Worm (Caenorhabditis elegans) whole organism, L4 larva: ENCODE results near the gene gos-28.

Experiments
- D1046.2 ChIP-seq: fragments of 200-800 bp; sonication (Bioruptor generic); IDR thresholded peaks from 2 replicates; pipeline ENCODE4 v1.3.6; 2022; ENCODE audit warnings: missing genetic modification characterization, missing compliant biosample characterization
- F10B5.3 ChIP-seq: sonication (generic microtip); optimal IDR thresholded peaks from 2 replicates; lab custom pipeline; 2016; ENCODE audit warnings: mild to moderate bottlenecking, missing genetic modification characterization, missing compliant biosample characterization
- F44E2.7 ChIP-seq: fragments of 200-800 bp; sonication (Bioruptor generic); IDR thresholded peaks from 2 replicates; pipeline ENCODE4 v2.1.2; 2022; ENCODE audit warnings: missing genetic modification characterization, missing compliant biosample characterization
- F49E8.2 ChIP-seq: sonication (generic microtip); optimal IDR thresholded peaks from 2 replicates; lab custom pipeline; 2016; ENCODE audit warnings: missing compliant biosample characterization, mild to moderate bottlenecking, missing genetic modification characterization, borderline replicate concordance
- T26A8.4 ChIP-seq: fragments of 200-800 bp; sonication (Bioruptor generic); IDR thresholded peaks from 2 replicates; pipeline ENCODE4 v1.3.6; 2022; ENCODE audit warnings: missing genetic modification characterization, missing compliant biosample characterization
- Y105C5A.15 ChIP-seq: fragments of 200-800 bp; sonication (Bioruptor generic); IDR thresholded peaks from 2 replicates; pipeline ENCODE4 v1.3.6; 2022; ENCODE audit warnings: missing genetic modification characterization, missing compliant biosample characterization
- Y5F2A.4 ChIP-seq: fragments of 200-800 bp; sonication (Bioruptor generic); optimal IDR thresholded peaks from 2 replicates; lab custom pipeline; 2018; ENCODE audit warnings: mild to moderate bottlenecking, missing genetic modification characterization, missing compliant biosample characterization
- Y75B8A.6 ChIP-seq: fragments of 200-800 bp; sonication (Bioruptor generic); IDR thresholded peaks from 2 replicates; pipeline ENCODE4 v1.3.6; 2022; ENCODE audit warnings: missing genetic modification reagents, missing genetic modification characterization, missing compliant biosample characterization
- ZK337.2 ChIP-seq: fragments of 200-800 bp; sonication (Bioruptor generic); IDR thresholded peaks from 2 replicates; pipeline ENCODE4 v1.3.6; 2022; ENCODE audit warnings: missing genetic modification reagents, missing genetic modification characterization, missing compliant biosample characterization
- ZK546.5 ChIP-seq, 2 experiments: sonication (generic microtip); optimal IDR thresholded peaks; 2 replicates each; lab custom pipeline; 2017; ENCODE audit warnings: missing biosample characterization in 2 of 2, missing genetic modification characterization in 2 of 2
- aly-2 ChIP-seq: sonication (generic microtip); optimal IDR thresholded peaks from 2 replicates; lab custom pipeline; 2018; ENCODE audit warnings: missing biosample characterization, missing genetic modification characterization
- ama-1 ChIP-seq: fragments of 150-350 bp; optimal IDR thresholded peaks from 2 replicates; lab custom pipeline; 2014; ENCODE audit warnings: inconsistent platforms, mixed read lengths
- arid-1 ChIP-seq: fragments of 200-800 bp; sonication (Bioruptor generic); conservative IDR thresholded peaks from 2 replicates; pipeline ENCODE4 v1.3.6; 2022; ENCODE audit warnings: missing genetic modification reagents, missing genetic modification characterization, missing compliant biosample characterization
- attf-4 ChIP-seq: sonication (generic microtip); optimal IDR thresholded peaks from 3 replicates; lab custom pipeline; 2017; ENCODE audit warnings: missing biosample characterization, missing genetic modification characterization
- ceh-20 ChIP-seq: fragments of 200-800 bp; sonication (Bioruptor generic); IDR thresholded peaks from 2 replicates; pipeline ENCODE4 v1.3.6; 2022; ENCODE audit warnings: missing genetic modification reagents, missing genetic modification characterization, missing compliant biosample characterization
- ceh-28 ChIP-seq: fragments of 150-350 bp; optimal IDR thresholded peaks from 2 replicates; lab custom pipeline; 2014; ENCODE audit warnings: missing biosample characterization, missing genetic modification reagents, missing genetic modification characterization
- ceh-82 ChIP-seq: sonication (generic microtip); optimal IDR thresholded peaks from 2 replicates; lab custom pipeline; 2017; ENCODE audit warnings: missing biosample characterization, missing genetic modification characterization
- ces-1 ChIP-seq: fragments of 150-350 bp; sonication (generic microtip); optimal IDR thresholded peaks from 4 replicates; lab custom pipeline; 2014; ENCODE audit warnings: missing biosample characterization, missing genetic modification reagents, missing genetic modification characterization
- daf-19 ChIP-seq: fragments of 200-800 bp; sonication (Bioruptor generic); conservative IDR thresholded peaks from 2 replicates; pipeline ENCODE4 v1.3.6; 2022; ENCODE audit warnings: missing genetic modification characterization, missing compliant biosample characterization
- dmd-9 ChIP-seq: fragments of 200-800 bp; sonication (Bioruptor generic); IDR thresholded peaks from 2 replicates; pipeline ENCODE4 v1.3.6; 2022; ENCODE audit warnings: missing genetic modification reagents, missing genetic modification characterization, missing compliant biosample characterization
- dpl-1 ChIP-seq: fragments of 150-350 bp; optimal IDR thresholded peaks from 2 replicates; lab custom pipeline; 2014; ENCODE audit warnings: missing biosample characterization, missing genetic modification reagents, missing genetic modification characterization
- duxl-1 ChIP-seq: sonication (generic microtip); optimal IDR thresholded peaks from 2 replicates; lab custom pipeline; 2016; ENCODE audit warnings: mild to moderate bottlenecking, missing genetic modification characterization, moderate library complexity, missing compliant biosample characterization; ENCODE audit not compliant: poor library complexity
- dve-1 ChIP-seq: sonication (generic microtip); optimal IDR thresholded peaks from 2 replicates; lab custom pipeline; 2017; ENCODE audit warnings: antibody characterized with exemption, mild to moderate bottlenecking, missing genetic modification characterization, missing compliant biosample characterization; ENCODE audit not compliant: insufficient read depth
- egl-27 ChIP-seq: sonication (generic microtip); optimal IDR thresholded peaks from 3 replicates; lab custom pipeline; 2017; ENCODE audit warnings: missing biosample characterization, missing genetic modification reagents, missing genetic modification characterization
- fos-1 ChIP-seq: fragments of 150-350 bp; optimal IDR thresholded peaks from 2 replicates; lab custom pipeline; 2014; ENCODE audit warnings: missing biosample characterization, missing genetic modification characterization
- hlh-11 ChIP-seq: fragments of 200-800 bp; sonication (Bioruptor generic); optimal IDR thresholded peaks from 2 replicates; lab custom pipeline; 2018; ENCODE audit warnings: mild to moderate bottlenecking, missing genetic modification characterization, missing compliant biosample characterization
- hlh-30 ChIP-seq: sonication (generic microtip); optimal IDR thresholded peaks from 2 replicates; lab custom pipeline; 2017; ENCODE audit warnings: antibody characterized with exemption, mild to moderate bottlenecking, missing genetic modification characterization, missing compliant biosample characterization; ENCODE audit not compliant: insufficient read depth
- hmg-1.1 ChIP-seq: fragments of 200-800 bp; sonication (Bioruptor generic); IDR thresholded peaks from 2 replicates; pipeline ENCODE4 v1.3.6; 2022; ENCODE audit warnings: missing genetic modification reagents, missing genetic modification characterization, missing compliant biosample characterization
- jun-1 ChIP-seq: fragments of 150-350 bp; optimal IDR thresholded peaks from 2 replicates; lab custom pipeline; 2014; ENCODE audit warnings: missing biosample characterization, missing genetic modification reagents, missing genetic modification characterization
- lin-39 ChIP-seq: fragments of 150-350 bp; optimal IDR thresholded peaks from 2 replicates; lab custom pipeline; 2014; ENCODE audit warnings: missing biosample characterization, missing genetic modification reagents, missing genetic modification characterization
- lsy-2 ChIP-seq, 2 experiments: fragments of 150-350 bp in 1 of 2; sonication (generic microtip) in 1 of 2; optimal IDR thresholded peaks; 2 replicates each; lab custom pipeline; 2014 to 2017; ENCODE audit warnings: missing biosample characterization in 2 of 2, missing genetic modification characterization in 2 of 2
- mdt-29 ChIP-seq: fragments of 200-800 bp; sonication (Bioruptor generic); IDR thresholded peaks from 2 replicates; pipeline ENCODE4 v1.3.6; 2022; ENCODE audit warnings: missing genetic modification reagents, missing genetic modification characterization, missing compliant biosample characterization
- mes-2 ChIP-seq: sonication (generic microtip); optimal IDR thresholded peaks from 2 replicates; lab custom pipeline; 2016; ENCODE audit warnings: missing genotype, mild to moderate bottlenecking, missing genetic modification characterization, missing compliant biosample characterization; ENCODE audit not compliant: poor library complexity, severe bottlenecking
- mxl-2 ChIP-seq: fragments of 200-800 bp; sonication (Bioruptor generic); conservative IDR thresholded peaks from 2 replicates; pipeline ENCODE4 v1.3.6; 2022; ENCODE audit warnings: missing genetic modification reagents, missing genetic modification characterization, missing compliant biosample characterization
- nhr-10 ChIP-seq: fragments of 150-350 bp; optimal IDR thresholded peaks from 2 replicates; lab custom pipeline; 2014; ENCODE audit warnings: missing biosample characterization, missing genetic modification characterization
- nhr-237 ChIP-seq: sonication (generic microtip); optimal IDR thresholded peaks from 2 replicates; lab custom pipeline; 2017; ENCODE audit warnings: missing biosample characterization, missing genetic modification characterization
- nhr-28 ChIP-seq: fragments of 150-350 bp; optimal IDR thresholded peaks from 2 replicates; lab custom pipeline; 2014; ENCODE audit warnings: missing biosample characterization, missing genetic modification characterization
- nhr-41 ChIP-seq: fragments of 200-800 bp; sonication (Bioruptor generic); IDR thresholded peaks from 2 replicates; pipeline ENCODE4 v1.3.6; 2022; ENCODE audit warnings: missing genetic modification reagents, missing genetic modification characterization, missing compliant biosample characterization
- nhr-76 ChIP-seq: fragments of 150-350 bp; optimal IDR thresholded peaks from 2 replicates; lab custom pipeline; 2014; ENCODE audit warnings: missing biosample characterization, missing genetic modification characterization
- nhr-77 ChIP-seq: fragments of 150-350 bp; optimal IDR thresholded peaks from 2 replicates; lab custom pipeline; 2014; ENCODE audit warnings: missing biosample characterization, missing genetic modification characterization
- php-3 ChIP-seq: fragments of 200-800 bp; sonication (Bioruptor generic); IDR thresholded peaks from 2 replicates; pipeline ENCODE4 v1.3.6; 2022; ENCODE audit warnings: missing genetic modification reagents, missing genetic modification characterization, missing compliant biosample characterization
- rbr-2 ChIP-seq: sonication (generic microtip); optimal IDR thresholded peaks from 2 replicates; lab custom pipeline; 2016; ENCODE audit warnings: missing genotype, missing genetic modification characterization, missing compliant biosample characterization
- spr-1 ChIP-seq: sonication (generic microtip); optimal IDR thresholded peaks from 2 replicates; lab custom pipeline; 2016; ENCODE audit warnings: mild to moderate bottlenecking, missing genetic modification characterization, missing compliant biosample characterization
- tag-97 ChIP-seq: fragments of 200-800 bp; sonication (Bioruptor generic); IDR thresholded peaks from 2 replicates; pipeline ENCODE4 v1.3.6; 2022; ENCODE audit warnings: missing genetic modification characterization, missing compliant biosample characterization
- unc-130 ChIP-seq: sonication (generic microtip); optimal IDR thresholded peaks from 2 replicates; lab custom pipeline; 2016; ENCODE audit warnings: missing genetic modification reagents, missing genetic modification characterization, missing compliant biosample characterization
- vab-7 ChIP-seq: fragments of 200-800 bp; sonication (Bioruptor generic); IDR thresholded peaks from 2 replicates; pipeline ENCODE4 v1.3.6; 2022; ENCODE audit warnings: missing genetic modification reagents, missing genetic modification characterization, missing compliant biosample characterization
- zfp-2 ChIP-seq: sonication (generic microtip); optimal IDR thresholded peaks from 2 replicates; lab custom pipeline; 2016; ENCODE audit warnings: mild to moderate bottlenecking, missing genetic modification characterization, missing compliant biosample characterization
- zfp-3 ChIP-seq: fragments of 200-800 bp; sonication (Bioruptor generic); conservative IDR thresholded peaks from 2 replicates; pipeline ENCODE4 v1.3.6; 2022; ENCODE audit warnings: missing genetic modification reagents, missing genetic modification characterization, missing compliant biosample characterization
- zip-11 ChIP-seq: fragments of 200-800 bp; sonication (Bioruptor generic); IDR thresholded peaks from 2 replicates; pipeline ENCODE4 v1.3.6; 2022; ENCODE audit warnings: missing genetic modification characterization, missing compliant biosample characterization
- ztf-11 ChIP-seq: fragments of 150-350 bp; optimal IDR thresholded peaks from 2 replicates; lab custom pipeline; 2014; ENCODE audit warnings: missing biosample characterization, missing genetic modification characterization

Gene gos-28

DNA sequence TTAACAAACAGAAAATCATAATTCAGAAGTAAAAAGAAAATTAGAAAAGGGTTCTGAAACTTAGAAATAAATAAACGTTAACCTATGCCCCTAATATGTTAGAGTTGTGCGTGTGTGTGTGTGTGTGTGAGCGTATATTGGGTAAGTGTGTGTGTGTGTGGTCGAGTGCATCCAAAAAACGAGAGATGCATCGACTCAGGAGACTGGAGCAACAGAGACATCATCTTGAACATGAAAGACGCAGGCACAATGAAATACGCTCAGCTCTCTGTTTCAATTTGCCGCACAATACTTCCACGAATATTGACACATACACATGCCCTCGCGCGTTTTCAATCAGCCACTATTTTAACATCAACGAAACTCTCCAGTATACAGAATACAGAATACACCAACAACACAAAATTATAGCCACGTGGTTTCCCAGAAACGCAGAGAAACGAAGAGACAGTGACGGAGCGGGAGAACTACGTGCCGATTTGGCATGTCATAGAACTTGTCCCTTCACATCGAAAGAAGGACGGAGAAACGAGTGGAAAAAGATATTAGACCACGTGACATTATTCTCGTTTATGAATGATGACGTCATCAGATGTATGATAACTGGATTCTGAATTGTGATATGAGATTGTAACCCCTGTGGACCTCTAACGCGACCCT is 27.3 kb upstream of the gos-28 start (continued):
- TF ChIP-seq vab-7 (GFP tag; lab: Robert Waterston, UW) (no peak), F10B5.3 (tag; lab: Kevin White, UChicago) (no peak), mdt-29 (GFP tag; lab: Robert Waterston, UW) (peak; percentile 91), rbr-2 (peak; percentile 55), ceh-20 (GFP tag; lab: Robert Waterston, UW) (no peak), Y105C5A.15 (GFP tag; lab: Robert Waterston, UW) (no peak), T26A8.4 (GFP tag; lab: Robert Waterston, UW) (peak; percentile 74), ZK546.5 (tag; optimal IDR thresholded peaks at IDR 0.05; lab: Kevin White, UChicago) (no peak)

ce11 chrIII:7375434-7375833 is 26.5 kb upstream of the gos-28 start:
- TF ChIP-seq ZK337.2 (GFP tag; lab: Robert Waterston, UW) = no peak
- TF ChIP-seq spr-1 (tag; lab: Kevin White, UChicago) = no peak
- TF ChIP-seq daf-19 (GFP tag; lab: Robert Waterston, UW) = no peak
- TF ChIP-seq dve-1 (tag; lab: Kevin White, UChicago) = peak; percentile 35
- TF ChIP-seq ces-1 (GFP tag; lab: Kevin White, UChicago) = no peak
- TF ChIP-seq egl-27 = no peak
- TF ChIP-seq php-3 = peak; percentile 22; the same call in 1 of the 2 replicates
- no peak for TF ChIP-seq hmg-1.1 (GFP tag; lab: Robert Waterston, UW)
- no peak for TF ChIP-seq arid-1 (GFP tag; lab: Robert Waterston, UW)
- no peak for TF ChIP-seq fos-1 (tag; lab: Kevin White, UChicago)
- TF ChIP-seq T26A8.4 (GFP tag; lab: Robert Waterston, UW) = peak; percentile 21
- TF ChIP-seq Y75B8A.6 = no peak
- no peak for TF ChIP-seq zfp-3 (GFP tag; lab: Robert Waterston, UW)
- TF ChIP-seq dpl-1 (GFP tag; lab: Kevin White, UChicago) = no peak
- TF ChIP-seq F49E8.2 (tag; lab: Kevin White, UChicago) = no peak
- no peak for TF ChIP-seq aly-2 (tag; lab: Kevin White, UChicago)
- TF ChIP-seq ceh-28 (tag; lab: Kevin White, UChicago) = no peak
- TF ChIP-seq nhr-41 (GFP tag; lab: Robert Waterston, UW) = no peak
- no peak for TF ChIP-seq F44E2.7 (GFP tag; lab: Robert Waterston, UW)
- TF ChIP-seq nhr-76 (tag; lab: Kevin White, UChicago) = no peak
- TF ChIP-seq duxl-1 (tag; lab: Kevin White, UChicago) = no peak
- peak; percentile 3 for TF ChIP-seq ama-1 (lab: Kevin White, UChicago)
- no peak for TF ChIP-seq ztf-11
- TF ChIP-seq tag-97 (GFP tag; lab: Robert Waterston, UW) = no peak
- no peak for TF ChIP-seq lsy-2 (tag; optimal IDR thresholded peaks at IDR 0.05; lab: Kevin White, UChicago)
- TF ChIP-seq mes-2 (tag; lab: Kevin White, UChicago) = peak; percentile 27
- TF ChIP-seq zip-11 (GFP tag; lab: Robert Waterston, UW) = no peak
- no peak for TF ChIP-seq nhr-237 (tag; lab: Kevin White, UChicago)
- no peak for TF ChIP-seq jun-1
- TF ChIP-seq nhr-10 (tag; lab: Kevin White, UChicago) = no peak
- TF ChIP-seq ceh-82 (tag; lab: Kevin White, UChicago) = no peak
- peak; percentile 83 for TF ChIP-seq nhr-28 (tag; lab: Kevin White, UChicago)
- TF ChIP-seq D1046.2 (GFP tag; lab: Robert Waterston, UW) = no peak
- no peak for TF ChIP-seq Y5F2A.4
- peak; percentile 13 for TF ChIP-seq hlh-30 (tag; lab: Kevin White, UChicago)
- TF ChIP-seq nhr-77 (tag; lab: Kevin White, UChicago) = no peak
- no peak for TF ChIP-seq dmd-9 (GFP tag; lab: Robert Waterston, UW)
- TF ChIP-seq unc-130 = no peak
- no peak for TF ChIP-seq zfp-2 (tag; lab: Kevin White, UChicago)
- no peak for TF ChIP-seq ZK546.5 (tag; optimal IDR thresholded peaks at IDR 0.05; lab: Kevin White, UChicago)
- no peak for TF ChIP-seq mxl-2 (GFP tag; lab: Robert Waterston, UW)
- no peak for TF ChIP-seq lin-39 (tag; lab: Kevin White, UChicago)
- TF ChIP-seq hlh-11 (tag; lab: Kevin White, UChicago) = peak; percentile 76
- TF ChIP-seq attf-4 (tag; lab: Kevin White, UChicago) = no peak
